Fruit fly (Drosophila melanogaster) whole organism, embryonic: ENCODE data around the gene ninaC.

Experiments
- Abd-B ChIP-seq: fragments of 200-800 bp; sonication (Bioruptor generic); optimal IDR thresholded peaks from 2 replicates; lab custom pipeline; 2018; ENCODE audit warnings: missing biosample characterization, mild to moderate bottlenecking, missing genetic modification characterization, moderate library complexity
- Ada2b ChIP-seq: fragments of 200-800 bp; sonication (Bioruptor generic); IDR thresholded peaks from 2 replicates; pipeline ENCODE4 v1.3.6; 2022; ENCODE audit warnings: missing biosample characterization, missing genetic modification characterization
- Blimp-1 ChIP-seq: fragments of 200-800 bp; sonication (Bioruptor generic); optimal IDR thresholded peaks from 3 replicates; lab custom pipeline; 2018; ENCODE audit warnings: missing biosample characterization, missing genetic modification characterization, mild to moderate bottlenecking, moderate library complexity, missing genetic modification reagents
- CG11504 ChIP-seq: fragments of 200-800 bp; sonication (Bioruptor generic); optimal IDR thresholded peaks from 3 replicates; lab custom pipeline; 2019; ENCODE audit warnings: missing biosample characterization, mild to moderate bottlenecking, missing genetic modification characterization, moderate library complexity
- CG11723 ChIP-seq: fragments of 200-800 bp; sonication (Bioruptor generic); optimal IDR thresholded peaks from 2 replicates; lab custom pipeline; 2017; ENCODE audit warnings: missing biosample characterization, mild to moderate bottlenecking, missing genetic modification characterization
- CG12236 ChIP-seq: fragments of 200-800 bp; sonication (Bioruptor generic); optimal IDR thresholded peaks from 2 replicates; lab custom pipeline; 2016; ENCODE audit warnings: missing biosample characterization, missing genetic modification characterization
- CG13775 ChIP-seq: fragments of 200-800 bp; sonication (Bioruptor generic); optimal IDR thresholded peaks from 3 replicates; lab custom pipeline; 2017; ENCODE audit warnings: missing biosample characterization, mild to moderate bottlenecking, missing genetic modification characterization
- CG14667 ChIP-seq: fragments of 200-800 bp; sonication (Bioruptor generic); IDR thresholded peaks from 2 replicates; pipeline ENCODE4 v1.3.6; 2022; ENCODE audit warnings: missing biosample characterization, missing genetic modification characterization
- CG15073 ChIP-seq: fragments of 200-800 bp; sonication (Bioruptor generic); optimal IDR thresholded peaks from 2 replicates; lab custom pipeline; 2016; ENCODE audit warnings: missing biosample characterization, missing genetic modification characterization
- CG16863 ChIP-seq: fragments of 200-800 bp; sonication (Bioruptor generic); optimal IDR thresholded peaks from 3 replicates; lab custom pipeline; 2016; ENCODE audit warnings: missing biosample characterization, missing genetic modification characterization
- CG17612 ChIP-seq: fragments of 200-800 bp; sonication (Bioruptor generic); IDR thresholded peaks from 2 replicates; pipeline ENCODE4 v1.3.6; 2022; ENCODE audit warnings: missing biosample characterization, missing genetic modification characterization
- CG17802 ChIP-seq: fragments of 200-800 bp; sonication (Bioruptor generic); optimal IDR thresholded peaks from 2 replicates; lab custom pipeline; 2018; ENCODE audit warnings: missing biosample characterization, mild to moderate bottlenecking, missing genetic modification characterization, moderate library complexity
- CG17912 ChIP-seq: fragments of 200-800 bp; sonication (Bioruptor generic); optimal IDR thresholded peaks from 2 replicates; lab custom pipeline; 2018; ENCODE audit warnings: missing biosample characterization, mild to moderate bottlenecking, missing genetic modification characterization
- CG18262 ChIP-seq: fragments of 200-800 bp; optimal IDR thresholded peaks from 3 replicates; lab custom pipeline; 2019; ENCODE audit warnings: missing biosample characterization, mild to moderate bottlenecking, missing genetic modification characterization, moderate library complexity
- CG18599 ChIP-seq: fragments of 200-800 bp; sonication (Bioruptor generic); optimal IDR thresholded peaks from 3 replicates; lab custom pipeline; 2017; ENCODE audit warnings: missing biosample characterization, missing genetic modification characterization, mild to moderate bottlenecking, moderate library complexity, missing genetic modification reagents
- CG30403 ChIP-seq: fragments of 200-800 bp; sonication (Bioruptor generic); optimal IDR thresholded peaks from 3 replicates; lab custom pipeline; 2016; ENCODE audit warnings: missing biosample characterization, missing genetic modification characterization
- CG33557 ChIP-seq: fragments of 200-800 bp; sonication (Bioruptor generic); optimal IDR thresholded peaks from 2 replicates; lab custom pipeline; 2019; ENCODE audit warnings: missing biosample characterization, mild to moderate bottlenecking, missing genetic modification characterization, moderate library complexity
- CG4328 ChIP-seq: fragments of 200-800 bp; sonication (Bioruptor generic); optimal IDR thresholded peaks from 3 replicates; lab custom pipeline; 2017; ENCODE audit warnings: missing biosample characterization, missing genetic modification reagents, missing genetic modification characterization
- CG4730 ChIP-seq: fragments of 200-800 bp; sonication (Bioruptor generic); IDR thresholded peaks from 2 replicates; pipeline ENCODE4 v1.3.6; 2022; ENCODE audit warnings: missing biosample characterization, missing genetic modification characterization
- CG6175 ChIP-seq: fragments of 200-800 bp; sonication (Bioruptor generic); IDR thresholded peaks from 3 replicates; pipeline ENCODE4 v1.3.6; 2022; ENCODE audit warnings: missing biosample characterization, missing genetic modification characterization
- CG6854 ChIP-seq: fragments of 200-800 bp; sonication (Bioruptor generic); optimal IDR thresholded peaks from 3 replicates; lab custom pipeline; 2017; ENCODE audit warnings: missing biosample characterization, mild to moderate bottlenecking, missing genetic modification characterization
- CG7839 ChIP-seq: fragments of 200-800 bp; sonication (Bioruptor generic); optimal IDR thresholded peaks from 3 replicates; lab custom pipeline; 2018; ENCODE audit warnings: missing biosample characterization, mild to moderate bottlenecking, missing genetic modification characterization, moderate library complexity
- D19B ChIP-seq: fragments of 200-800 bp; sonication (Bioruptor generic); optimal IDR thresholded peaks from 2 replicates; lab custom pipeline; 2017; ENCODE audit warnings: missing biosample characterization, mild to moderate bottlenecking, missing genetic modification characterization
- Dad ChIP-seq: fragments of 200-800 bp; sonication (Bioruptor generic); optimal IDR thresholded peaks from 3 replicates; lab custom pipeline; 2016; ENCODE audit warnings: missing biosample characterization, missing genetic modification characterization
- Fer2 ChIP-seq: fragments of 200-800 bp; sonication (Bioruptor generic); optimal IDR thresholded peaks from 2 replicates; lab custom pipeline; 2018; ENCODE audit warnings: missing biosample characterization, mild to moderate bottlenecking, missing genetic modification characterization, moderate library complexity
- H2.0 ChIP-seq: fragments of 200-800 bp; sonication (Bioruptor generic); IDR thresholded peaks from 2 replicates; pipeline ENCODE4 v1.3.6; 2022; ENCODE audit warnings: missing biosample characterization, missing genetic modification characterization
- Hmr ChIP-seq: fragments of 200-800 bp; sonication (Bioruptor generic); optimal IDR thresholded peaks from 3 replicates; lab custom pipeline; 2017; ENCODE audit warnings: mild to moderate bottlenecking, missing biosample characterization, missing genetic modification reagents, missing genetic modification characterization
- Hmx ChIP-seq: fragments of 200-800 bp; sonication (Bioruptor generic); optimal IDR thresholded peaks from 2 replicates; lab custom pipeline; 2016; ENCODE audit warnings: missing biosample characterization, missing genetic modification characterization
- Hsf ChIP-seq: fragments of 200-800 bp; sonication (Bioruptor generic); optimal IDR thresholded peaks from 3 replicates; lab custom pipeline; 2016; ENCODE audit warnings: missing biosample characterization, missing genetic modification characterization
- Max ChIP-seq: fragments of 200-800 bp; sonication (Bioruptor generic); optimal IDR thresholded peaks from 2 replicates; lab custom pipeline; 2016; ENCODE audit warnings: missing biosample characterization, mild to moderate bottlenecking, missing genetic modification characterization
- Meics ChIP-seq: fragments of 200-800 bp; sonication (Bioruptor generic); optimal IDR thresholded peaks from 2 replicates; lab custom pipeline; 2017; ENCODE audit warnings: missing biosample characterization, mild to moderate bottlenecking, missing genetic modification characterization
- Stat92E ChIP-seq, 3 experiments: fragments of >200 bp in 2 of 3; fragments of 200-800 bp in 1 of 3; sonication (Bioruptor generic) in 1 of 3; optimal IDR thresholded peaks; 2 replicates each; lab custom pipeline; 2017 to 2019; ENCODE audit warnings: missing biosample characterization in 3 of 3, missing genetic modification characterization in 3 of 3, mild to moderate bottlenecking in 1 of 3, moderate library complexity in 1 of 3
- amos ChIP-seq: fragments of 200-800 bp; sonication (Bioruptor generic); IDR thresholded peaks from 2 replicates; pipeline ENCODE4 v1.3.6; 2022; ENCODE audit warnings: missing biosample characterization, missing genetic modification characterization; ENCODE audit not compliant: partially characterized antibody
- cato ChIP-seq: fragments of 200-800 bp; sonication (Bioruptor generic); optimal IDR thresholded peaks from 2 replicates; lab custom pipeline; 2016; ENCODE audit warnings: missing biosample characterization, missing genetic modification characterization, borderline replicate concordance
- dati ChIP-seq: fragments of 200-800 bp; sonication (Bioruptor generic); IDR thresholded peaks from 2 replicates; pipeline ENCODE4 v1.3.6; 2022; ENCODE audit warnings: missing biosample characterization, missing genetic modification characterization
- en ChIP-seq: fragments of 200-800 bp; sonication (Bioruptor generic); optimal IDR thresholded peaks from 2 replicates; lab custom pipeline; 2016; ENCODE audit warnings: missing biosample characterization, missing genetic modification characterization
- ewg ChIP-seq: fragments of 200-800 bp; sonication (Bioruptor generic); optimal IDR thresholded peaks from 3 replicates; lab custom pipeline; 2017; ENCODE audit warnings: mild to moderate bottlenecking, missing biosample characterization, missing genetic modification reagents, missing genetic modification characterization
- exex ChIP-seq: fragments of 200-800 bp; sonication (Bioruptor generic); optimal IDR thresholded peaks from 4 replicates; lab custom pipeline; 2018; ENCODE audit warnings: missing biosample characterization, mild to moderate bottlenecking, missing genetic modification characterization, moderate library complexity
- gcm ChIP-seq: fragments of 200-800 bp; sonication (Bioruptor generic); optimal IDR thresholded peaks from 2 replicates; lab custom pipeline; 2019; ENCODE audit warnings: missing biosample characterization, mild to moderate bottlenecking, missing genetic modification characterization, moderate library complexity
- jumu ChIP-seq: fragments of 200-800 bp; sonication (Bioruptor generic); optimal IDR thresholded peaks from 3 replicates; lab custom pipeline; 2016; ENCODE audit warnings: missing biosample characterization, missing genetic modification characterization
- kni ChIP-seq: fragments of 200-800 bp; sonication (Bioruptor generic); optimal IDR thresholded peaks from 3 replicates; lab custom pipeline; 2017; ENCODE audit warnings: mild to moderate bottlenecking, missing biosample characterization, missing genetic modification reagents, missing genetic modification characterization
- lab ChIP-seq: fragments of 200-800 bp; sonication (Bioruptor generic); optimal IDR thresholded peaks from 3 replicates; lab custom pipeline; 2017; ENCODE audit warnings: missing biosample characterization, missing genetic modification characterization, mild to moderate bottlenecking, moderate library complexity, missing genetic modification reagents
- nau ChIP-seq: fragments of 200-800 bp; sonication (Bioruptor generic); optimal IDR thresholded peaks from 3 replicates; lab custom pipeline; 2017; ENCODE audit warnings: missing biosample characterization, mild to moderate bottlenecking, missing genetic modification characterization, missing genetic modification reagents
- pho ChIP-seq: fragments of 200-800 bp; sonication (Bioruptor generic); optimal IDR thresholded peaks from 2 replicates; lab custom pipeline; 2016; ENCODE audit warnings: missing biosample characterization, missing genetic modification characterization
- scrt ChIP-seq: fragments of 200-800 bp; sonication (Bioruptor generic); optimal IDR thresholded peaks from 2 replicates; lab custom pipeline; 2018; ENCODE audit warnings: missing biosample characterization, mild to moderate bottlenecking, missing genetic modification characterization, moderate library complexity
- so ChIP-seq: fragments of 200-800 bp; sonication (Bioruptor generic); IDR thresholded peaks from 3 replicates; pipeline ENCODE4 v1.3.6; 2022; ENCODE audit warnings: missing biosample characterization, missing genetic modification characterization
- sob ChIP-seq: fragments of 200-800 bp; sonication (Bioruptor generic); IDR thresholded peaks from 2 replicates; pipeline ENCODE4 v1.3.6; 2022; ENCODE audit warnings: missing biosample characterization, missing genetic modification characterization
- sug ChIP-seq: fragments of 200-800 bp; optimal IDR thresholded peaks from 2 replicates; lab custom pipeline; 2019; ENCODE audit warnings: missing biosample characterization, mild to moderate bottlenecking, missing genetic modification characterization, moderate library complexity
- usp ChIP-seq: fragments of >200 bp; optimal IDR thresholded peaks from 2 replicates; lab custom pipeline; 2017; ENCODE audit warnings: missing biosample characterization, missing genetic modification characterization
- wdn ChIP-seq: fragments of 200-800 bp; sonication (Bioruptor generic); IDR thresholded peaks from 2 replicates; pipeline ENCODE4 v1.3.6; 2022; ENCODE audit warnings: missing biosample characterization, missing genetic modification characterization

Gene ninaC

DNA sequence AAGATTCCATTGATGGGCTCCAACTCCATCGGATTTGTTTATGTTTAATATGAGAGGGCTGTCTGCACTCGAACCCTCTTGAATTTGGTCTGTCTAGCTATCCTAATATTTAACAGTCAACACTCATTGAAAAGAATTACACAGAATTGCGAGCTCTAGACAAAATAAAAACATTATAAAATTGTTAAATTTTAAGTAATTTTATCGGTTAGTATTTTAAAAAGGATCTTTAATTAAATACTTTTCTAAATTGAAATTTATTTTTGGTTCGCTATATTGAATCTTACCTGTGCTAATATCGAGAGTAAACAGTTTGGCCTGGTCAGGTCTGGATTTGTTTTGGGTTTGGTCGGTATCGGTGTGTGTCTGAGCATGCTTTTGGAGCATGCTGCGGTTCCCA is 24.1 kb downstream of the ninaC start (continued):
- TF ChIP-seq Dad (no peak), jumu (no peak), Abd-B (GFP tag; lab: Kevin White, UChicago) (peak; percentile 45), scrt (peak; percentile 49), sug (tag; lab: Kevin White, UChicago) (peak; percentile 63), D19B (GFP tag; lab: Kevin White, UChicago) (peak; percentile 24), H2.0 (peak; percentile 74), cato (GFP tag; lab: Kevin White, UChicago) (no peak), CG17912 (GFP tag; lab: Kevin White, UChicago) (peak; percentile 13), so (GFP tag; lab: Robert Waterston, UW) (peak; percentile 63; the same call in 2 of the 3 replicates), CG17612 (GFP tag; lab: Robert Waterston, UW) (0 out of 2 replicates have a peak, but pooled peaks have one; percentile 53), CG14667 (peak; percentile 64), CG33557 (peak; percentile 51), CG4328 (GFP tag; lab: Kevin White, UChicago) (peak; percentile 29), CG12236 (GFP tag; lab: Kevin White, UChicago) (no peak), Hmx (GFP tag; lab: Kevin White, UChicago) (peak; percentile 4), CG7839 (tag; lab: Kevin White, UChicago) (peak; percentile 87), CG4730 (GFP tag; lab: Robert Waterston, UW) (peak; percentile 64), exex (peak; percentile 28), Blimp-1 (GFP tag; lab: Kevin White, UChicago) (peak; percentile 75), CG13775 (GFP tag; lab: Kevin White, UChicago) (peak; percentile 36), gcm (GFP tag; lab: Kevin White, UChicago) (peak; percentile 57), kni (GFP tag; lab: Kevin White, UChicago) (no peak), Max (peak; percentile 66), CG15073 (no peak), en (GFP tag; lab: Kevin White, UChicago) (no peak), CG18262 (tag; lab: Kevin White, UChicago) (peak; percentile 72), amos (no peak), wdn (GFP tag; lab: Robert Waterston, UW) (peak; percentile 68), Hmr (GFP tag; lab: Kevin White, UChicago) (peak; percentile 62), CG6854 (GFP tag; lab: Kevin White, UChicago) (no peak), lab (GFP tag; lab: Kevin White, UChicago) (peak; percentile 78), CG16863 (GFP tag; lab: Kevin White, UChicago) (no peak), dati (GFP tag; lab: Robert Waterston, UW) (peak; percentile 59), ewg (GFP tag; lab: Kevin White, UChicago) (peak; percentile 8), Hsf (GFP tag; lab: Kevin White, UChicago) (peak; percentile 64), nau (GFP tag; lab: Kevin White, UChicago) (no peak), CG30403 (peak; percentile 62), CG11504 (tag; lab: Kevin White, UChicago) (peak; percentile 81), Fer2 (tag; lab: Kevin White, UChicago) (peak; percentile 56), CG18599 (GFP tag; lab: Kevin White, UChicago) (peak; percentile 69), CG6175 (GFP tag; lab: Robert Waterston, UW) (no peak), Ada2b (GFP tag; lab: Robert Waterston, UW) (peak; percentile 88), CG17802 (tag; lab: Kevin White, UChicago) (no peak), pho (GFP tag; lab: Kevin White, UChicago) (no peak), CG11723 (peak; percentile 36), Stat92E (GFP tag; optimal IDR thresholded peaks at IDR 0.05; lab: Kevin White, UChicago) (no peak), usp (GFP tag; lab: Kevin White, UChicago) (no peak), sob (GFP tag; lab: Robert Waterston, UW) (peak; percentile 87), Meics (peak; percentile 61)
